Worm (Caenorhabditis elegans) whole organism, L3 larva: Measurements from ENCODE around the gene gst-31.

ENCODE experiments used
- R02D3.7 ChIP-seq: fragments of 150-350 bp; optimal IDR thresholded peaks from 2 replicates; lab custom pipeline; 2014; ENCODE audit warnings: missing biosample characterization, missing genetic modification characterization
- ZK546.5 ChIP-seq: sonication (generic microtip); optimal IDR thresholded peaks from 2 replicates; lab custom pipeline; 2017; ENCODE audit warnings: missing biosample characterization, missing genetic modification characterization
- aly-2 ChIP-seq: fragments of 150-350 bp; optimal IDR thresholded peaks from 2 replicates; lab custom pipeline; 2014; ENCODE audit warnings: missing biosample characterization, missing genetic modification characterization
- ama-1 ChIP-seq: fragments of 150-350 bp; optimal IDR thresholded peaks from 2 replicates; lab custom pipeline; 2018
- ceh-16 ChIP-seq: sonication (generic microtip); optimal IDR thresholded peaks from 2 replicates; lab custom pipeline; 2017; ENCODE audit warnings: missing biosample characterization, missing genetic modification characterization
- ceh-28 ChIP-seq: fragments of 150-350 bp; optimal IDR thresholded peaks from 2 replicates; lab custom pipeline; 2014; ENCODE audit warnings: missing biosample characterization, missing genetic modification reagents, missing genetic modification characterization
- ceh-82 ChIP-seq: fragments of 150-350 bp; optimal IDR thresholded peaks from 2 replicates; lab custom pipeline; 2014; ENCODE audit warnings: missing biosample characterization, missing genetic modification characterization
- daf-12 ChIP-seq: fragments of 150-350 bp; optimal IDR thresholded peaks from 2 replicates; lab custom pipeline; 2014; ENCODE audit warnings: missing biosample characterization, missing genetic modification reagents, missing genetic modification characterization
- egl-27 ChIP-seq: sonication (generic microtip); optimal IDR thresholded peaks from 4 replicates; lab custom pipeline; 2017; ENCODE audit warnings: missing biosample characterization, missing genetic modification reagents, missing genetic modification characterization
- elt-1 ChIP-seq: fragments of 150-350 bp; optimal IDR thresholded peaks from 2 replicates; lab custom pipeline; 2014; ENCODE audit warnings: missing biosample characterization, missing genetic modification characterization
- elt-2 ChIP-seq: sonication (generic microtip); optimal IDR thresholded peaks from 2 replicates; lab custom pipeline; 2016; ENCODE audit warnings: missing genetic modification reagents, mild to moderate bottlenecking, missing genetic modification characterization, missing compliant biosample characterization
- elt-3 ChIP-seq, 3 experiments: fragments of 150-350 bp in 1 of 3; sonication (generic microtip) in 2 of 3; optimal IDR thresholded peaks; 2 replicates in 2 of 3; 4 replicates in 1 of 3; lab custom pipeline; 2014 to 2017; ENCODE audit warnings: missing biosample characterization in 3 of 3, missing genetic modification characterization in 3 of 3
- eor-1 ChIP-seq, 2 experiments: fragments of 150-350 bp; optimal IDR thresholded peaks; 2 replicates each; lab custom pipeline; 2014 to 2018; ENCODE audit warnings: missing biosample characterization in 2 of 2, missing genetic modification characterization in 2 of 2
- fkh-10 ChIP-seq: sonication (generic microtip); optimal IDR thresholded peaks from 2 replicates; lab custom pipeline; 2017; ENCODE audit warnings: missing biosample characterization, missing genetic modification reagents, missing genetic modification characterization
- fkh-2 ChIP-seq: fragments of 150-350 bp; optimal IDR thresholded peaks from 2 replicates; lab custom pipeline; 2014; ENCODE audit warnings: missing biosample characterization, missing genetic modification reagents, missing genetic modification characterization
- hmg-11 ChIP-seq: sonication (generic microtip); optimal IDR thresholded peaks from 2 replicates; lab custom pipeline; 2016; ENCODE audit warnings: missing genetic modification characterization, missing compliant biosample characterization
- jun-1 ChIP-seq: fragments of 150-350 bp; optimal IDR thresholded peaks from 2 replicates; lab custom pipeline; 2014; ENCODE audit warnings: missing biosample characterization, missing genetic modification reagents, missing genetic modification characterization
- lin-39 ChIP-seq: fragments of 150-350 bp; optimal IDR thresholded peaks from 2 replicates; lab custom pipeline; 2018; ENCODE audit warnings: missing biosample characterization, missing genetic modification reagents, missing genetic modification characterization
- lsy-12 ChIP-seq: sonication (generic microtip); optimal IDR thresholded peaks from 2 replicates; lab custom pipeline; 2016; ENCODE audit warnings: mild to moderate bottlenecking, missing genetic modification characterization, missing compliant biosample characterization
- mdl-1 ChIP-seq: fragments of 150-350 bp; optimal IDR thresholded peaks from 2 replicates; lab custom pipeline; 2014; ENCODE audit warnings: missing biosample characterization, missing genetic modification characterization
- mml-1 ChIP-seq: fragments of 150-350 bp; sonication (generic microtip); optimal IDR thresholded peaks from 3 replicates; lab custom pipeline; 2014; ENCODE audit warnings: missing biosample characterization, missing genetic modification characterization
- nfya-1 ChIP-seq: sonication (generic microtip); optimal IDR thresholded peaks from 2 replicates; lab custom pipeline; 2017; ENCODE audit warnings: missing genetic modification characterization, mild to moderate bottlenecking, missing compliant biosample characterization, antibody characterized with exemption, moderate library complexity; ENCODE audit not compliant: insufficient read depth
- nhr-12 ChIP-seq: fragments of 150-350 bp; optimal IDR thresholded peaks from 2 replicates; lab custom pipeline; 2014; ENCODE audit warnings: missing biosample characterization, missing genetic modification characterization
- nhr-23 ChIP-seq: fragments of 150-350 bp; optimal IDR thresholded peaks from 2 replicates; lab custom pipeline; 2014; ENCODE audit warnings: missing biosample characterization, missing genetic modification reagents, missing genetic modification characterization
- nhr-237 ChIP-seq: fragments of 150-350 bp; optimal IDR thresholded peaks from 2 replicates; lab custom pipeline; 2014; ENCODE audit warnings: missing biosample characterization, missing genetic modification characterization
- nhr-25 ChIP-seq: sonication (generic microtip); optimal IDR thresholded peaks from 2 replicates; lab custom pipeline; 2017; ENCODE audit warnings: missing biosample characterization, missing genetic modification characterization
- nhr-43 ChIP-seq: sonication (generic microtip); optimal IDR thresholded peaks from 2 replicates; lab custom pipeline; 2016; ENCODE audit warnings: mild to moderate bottlenecking, missing genetic modification characterization, missing compliant biosample characterization; ENCODE audit not compliant: poor library complexity, severe bottlenecking
- nhr-76 ChIP-seq: fragments of 150-350 bp; sonication (generic microtip); optimal IDR thresholded peaks from 5 replicates; lab custom pipeline; 2014; ENCODE audit warnings: missing biosample characterization, missing genetic modification characterization
- nhr-77 ChIP-seq: fragments of 150-350 bp; optimal IDR thresholded peaks from 2 replicates; lab custom pipeline; 2014; ENCODE audit warnings: missing biosample characterization, missing genetic modification characterization
- pha-4 ChIP-seq: fragments of 150-350 bp; optimal IDR thresholded peaks from 2 replicates; lab custom pipeline; 2014; ENCODE audit warnings: missing biosample characterization, missing genetic modification reagents, missing genetic modification characterization
- pqm-1 ChIP-seq: fragments of 150-350 bp; optimal IDR thresholded peaks from 2 replicates; lab custom pipeline; 2017; ENCODE audit warnings: missing biosample characterization, missing genetic modification characterization, inconsistent platforms
- sea-2 ChIP-seq: fragments of 150-350 bp; sonication (generic microtip); optimal IDR thresholded peaks from 4 replicates; lab custom pipeline; 2014; ENCODE audit warnings: missing biosample characterization, missing genetic modification reagents, missing genetic modification characterization
- skn-1 ChIP-seq: fragments of 150-350 bp; optimal IDR thresholded peaks from 2 replicates; lab custom pipeline; 2014; ENCODE audit warnings: missing biosample characterization, missing genetic modification characterization
- snpc-4 ChIP-seq: fragments of 150-350 bp; optimal IDR thresholded peaks from 2 replicates; lab custom pipeline; 2014; ENCODE audit warnings: missing biosample characterization, missing genetic modification characterization
- tbx-2 ChIP-seq: sonication (generic microtip); optimal IDR thresholded peaks from 2 replicates; lab custom pipeline; 2016; ENCODE audit warnings: mild to moderate bottlenecking, missing genetic modification characterization, missing compliant biosample characterization
- unc-39 ChIP-seq: sonication (generic microtip); optimal IDR thresholded peaks from 4 replicates; lab custom pipeline; 2017; ENCODE audit warnings: missing biosample characterization, missing genetic modification characterization
- unc-62 ChIP-seq: fragments of 150-350 bp; sonication (generic microtip); optimal IDR thresholded peaks from 4 replicates; lab custom pipeline; 2014; ENCODE audit warnings: missing biosample characterization, missing genetic modification reagents, missing genetic modification characterization
- zag-1 ChIP-seq: fragments of 150-350 bp; optimal IDR thresholded peaks from 2 replicates; lab custom pipeline; 2014; ENCODE audit warnings: missing biosample characterization, missing genetic modification characterization
- ztf-11 ChIP-seq: fragments of 150-350 bp; optimal IDR thresholded peaks from 2 replicates; lab custom pipeline; 2014; ENCODE audit warnings: missing biosample characterization, missing genetic modification characterization
- ztf-4 ChIP-seq: fragments of 150-350 bp; optimal IDR thresholded peaks from 2 replicates; lab custom pipeline; 2014; ENCODE audit warnings: missing biosample characterization, missing genetic modification characterization

The gst-31 gene

ce11 chrII:15207562-15207961 is 32.8 kb upstream of the gst-31 start:
- TF ChIP-seq unc-39 (tag; lab: Kevin White, UChicago) (no peak), elt-3 (tag; optimal IDR thresholded peaks at IDR 0.05; lab: Kevin White, UChicago) (no peak), elt-2 (tag; lab: Kevin White, UChicago) (peak; percentile 67), ceh-28 (no peak), lsy-12 (tag; lab: Kevin White, UChicago) (no peak), lin-39 (tag; lab: Kevin White, UChicago) (no peak), elt-1 (no peak), eor-1 (tag; optimal IDR thresholded peaks at IDR 0.05; lab: Kevin White, UChicago) (no peak), hmg-11 (tag; lab: Kevin White, UChicago) (no peak), nhr-237 (tag; lab: Kevin White, UChicago) (no peak), ceh-82 (tag; lab: Kevin White, UChicago) (no peak), unc-62 (GFP tag; lab: Kevin White, UChicago) (no peak), ama-1 (lab: Kevin White, UChicago) (peak; percentile 42), nhr-12 (tag; lab: Kevin White, UChicago) (no peak), nhr-25 (tag; lab: Kevin White, UChicago) (no peak), nhr-76 (tag; lab: Kevin White, UChicago) (no peak), pha-4 (tag; lab: Kevin White, UChicago) (peak; percentile 40)

- TF ChIP-seq pha-4 (tag; lab: Kevin White, UChicago) (peak; percentile 69), nhr-43 (no peak)
Measured at ce11 chrII:15206234-15206633, 31.5 kb upstream of the gst-31 start.

ce11 chrII:15205346-15205745 is 30.6 kb upstream of the gst-31 start:
- TF ChIP-seq nhr-77 (tag; lab: Kevin White, UChicago): no peak
- no peak for TF ChIP-seq elt-1
- peak; percentile 25 for TF ChIP-seq egl-27 (tag; lab: Kevin White, UChicago)
- no peak for TF ChIP-seq aly-2 (tag; lab: Kevin White, UChicago)
- no peak for TF ChIP-seq pqm-1
- peak; percentile 77 for TF ChIP-seq nhr-25 (tag; lab: Kevin White, UChicago)
- no peak for TF ChIP-seq elt-2 (tag; lab: Kevin White, UChicago)
- TF ChIP-seq sea-2: no peak
- TF ChIP-seq nhr-76 (tag; lab: Kevin White, UChicago): no peak
- no peak for TF ChIP-seq zag-1 (tag; lab: Kevin White, UChicago)
- no peak for TF ChIP-seq tbx-2 (tag; lab: Kevin White, UChicago)
- TF ChIP-seq nhr-23: peak; percentile 65
- peak; percentile 30 for TF ChIP-seq nfya-1 (tag; lab: Kevin White, UChicago)
- peak; percentile 15 for TF ChIP-seq lin-39 (tag; lab: Kevin White, UChicago)
- peak; percentile 12 for TF ChIP-seq pha-4 (tag; lab: Kevin White, UChicago)
- no peak for TF ChIP-seq ama-1 (lab: Kevin White, UChicago)
- peak; percentile 42 for TF ChIP-seq ztf-4 (tag; lab: Kevin White, UChicago)
- peak; percentile 18 for TF ChIP-seq jun-1
- TF ChIP-seq fkh-2 (tag; lab: Kevin White, UChicago): no peak
- TF ChIP-seq nhr-43: peak; percentile 38
- TF ChIP-seq unc-62 (GFP tag; lab: Kevin White, UChicago): no peak
- no peak for TF ChIP-seq eor-1 (tag; optimal IDR thresholded peaks at IDR 0.05; lab: Kevin White, UChicago)
- peak; percentile 8 for TF ChIP-seq mml-1 (tag; lab: Kevin White, UChicago)
- no peak for TF ChIP-seq daf-12
- no peak for TF ChIP-seq snpc-4
- TF ChIP-seq mdl-1 (tag; lab: Kevin White, UChicago): peak; percentile 27
- TF ChIP-seq fkh-10 (GFP tag; lab: Kevin White, UChicago): no peak
- TF ChIP-seq, all 47 proteins: peak for 11

ce11 chrII:15204069-15204850 is 29.5 kb upstream of the gst-31 start:
- TF ChIP-seq ceh-16 (tag; lab: Kevin White, UChicago) (no peak), unc-39 (tag; lab: Kevin White, UChicago) (no peak), lsy-12 (tag; lab: Kevin White, UChicago) (no peak), fkh-2 (tag; lab: Kevin White, UChicago) (no peak), nhr-25 (tag; lab: Kevin White, UChicago) (no peak), pha-4 (tag; lab: Kevin White, UChicago) (no peak), ztf-11 (tag; lab: Kevin White, UChicago) (no peak), nhr-23 (no peak), nhr-43 (no peak), R02D3.7 (tag; lab: Kevin White, UChicago) (no peak), skn-1 (tag; lab: Kevin White, UChicago) (no peak), ZK546.5 (tag; lab: Kevin White, UChicago) (no peak), ama-1 (lab: Kevin White, UChicago) (no peak), nhr-12 (tag; lab: Kevin White, UChicago) (no peak), mdl-1 (tag; lab: Kevin White, UChicago) (no peak)
